Worm (Caenorhabditis elegans): ENCODE results near the gene K12H6.4.

DNA sequence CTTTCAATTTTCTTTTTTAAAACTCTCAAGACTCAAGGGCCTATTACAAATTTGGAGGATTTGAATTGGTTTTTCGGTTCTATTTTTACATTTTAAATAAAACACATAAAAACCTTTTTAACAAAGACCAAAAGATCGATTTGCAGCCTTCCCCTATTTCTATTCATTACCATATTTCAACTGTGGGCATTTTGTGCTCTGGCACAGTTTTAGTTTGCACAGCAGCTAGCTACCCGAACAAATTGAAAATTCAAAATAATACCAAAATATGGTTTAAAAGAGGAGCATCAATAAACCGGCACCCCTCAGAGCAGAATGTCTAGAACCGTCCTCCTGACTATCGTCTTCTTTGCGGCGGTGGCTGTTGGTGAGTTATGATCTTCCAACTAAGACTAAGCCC, 42.7 kb downstream of the K12H6.4 start, which contains the start of gene F08D12.2:
- no peak for TF ChIP-seq nhr-23 (tag; optimal IDR thresholded peaks at IDR 0.05)
- no peak for TF ChIP-seq lsy-2 (tag; optimal IDR thresholded peaks at IDR 0.05)
- TF ChIP-seq elt-1 (tag; optimal IDR thresholded peaks at IDR 0.05): no peak
- no peak for TF ChIP-seq aly-2 (tag; optimal IDR thresholded peaks at IDR 0.05)
- no peak for TF ChIP-seq nhr-77 (tag; optimal IDR thresholded peaks at IDR 0.05)
- no peak for TF ChIP-seq nhr-237 (tag; optimal IDR thresholded peaks at IDR 0.05)
- no peak for TF ChIP-seq nhr-6 (tag; optimal IDR thresholded peaks at IDR 0.05)
- TF ChIP-seq ztf-11 (tag; optimal IDR thresholded peaks at IDR 0.05): no peak
- TF ChIP-seq sma-9 (GFP tag; optimal IDR thresholded peaks at IDR 0.05): no peak
- no peak for TF ChIP-seq sma-9 (tag; optimal IDR thresholded peaks at IDR 0.05)
- no peak for TF ChIP-seq snpc-4 (tag; optimal IDR thresholded peaks at IDR 0.05)
